Fruit fly (Drosophila melanogaster) S2 (cell line): ENCODE results near the gene Lim1.

Source experiments
- CG8478 ChIP-seq: fragments of >200 bp; optimal IDR thresholded peaks from 2 replicates; lab custom pipeline; 2018
- CTCF ChIP-seq, 2 experiments: fragments of >200 bp; optimal IDR thresholded peaks; 2 replicates each; lab custom pipeline; 2018

DNA sequence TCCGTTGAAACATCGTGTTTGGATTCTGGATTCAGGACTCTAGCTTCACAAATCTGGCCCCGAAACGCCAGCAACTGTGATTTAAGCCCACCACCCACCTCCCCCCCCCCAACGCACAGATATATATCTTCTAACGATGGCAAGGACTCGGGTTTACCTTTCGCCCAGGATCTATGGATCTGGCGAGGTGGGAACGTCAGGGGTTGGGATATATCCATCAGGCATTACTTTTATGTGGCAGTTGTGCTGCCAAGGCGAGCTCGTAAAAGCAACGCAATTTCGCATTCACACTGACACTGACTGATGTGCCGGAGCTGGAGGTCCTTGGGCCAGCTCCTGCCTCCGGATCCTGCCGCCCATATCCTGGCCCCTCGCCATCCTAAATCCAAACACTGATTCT is 73.2 kb downstream of the Lim1 start:
- TF ChIP-seq CG8478 (no peak), CTCF (optimal IDR thresholded peaks at IDR 0.05; lab: Kevin White, UChicago) (no peak)
